Worm (Caenorhabditis elegans): ENCODE measurements around the gene try-4.
A peak's percentile ranks its signal among the peaks of the same experiment; 100 is the strongest.

try-4 gene

DNA sequence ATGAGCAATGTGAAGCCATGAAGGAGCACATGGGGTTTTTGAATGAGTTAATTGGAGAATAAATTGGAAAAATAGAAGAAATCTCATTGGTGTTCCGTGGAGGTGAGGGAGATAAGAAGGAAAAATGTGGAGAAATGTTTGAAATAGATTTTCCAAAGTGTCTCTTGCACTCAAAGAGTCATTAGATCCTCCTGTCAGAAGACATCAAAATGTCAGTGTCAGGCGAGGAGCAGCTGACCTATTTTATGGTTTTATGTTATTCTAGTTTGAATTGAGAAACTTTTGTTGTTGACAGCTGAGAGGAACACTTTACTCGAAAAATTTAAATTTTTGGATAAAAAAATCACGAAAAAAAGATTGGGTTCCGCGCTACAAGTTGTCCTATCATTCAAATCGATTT lies 10.4 kb downstream of the try-4 start, which contains the start of gene clec-264:
Gene clec-264 (minus strand): TSS at position 122 of the 400 bp plus-strand sequence.
- TF ChIP-seq unc-62 (GFP tag; optimal IDR thresholded peaks at IDR 0.05): peak; percentile 72
- TF ChIP-seq unc-39 (tag; optimal IDR thresholded peaks at IDR 0.05): no peak
- TF ChIP-seq tbx-8 (GFP tag; optimal IDR thresholded peaks at IDR 0.05): no peak
- peak; percentile 77 for TF ChIP-seq hlh-1 (tag; optimal IDR thresholded peaks at IDR 0.05)
- no peak for TF ChIP-seq elt-1 (tag; optimal IDR thresholded peaks at IDR 0.05; ENCODE audit: borderline replicate concordance, insufficient read depth)
- no peak for TF ChIP-seq nhr-28 (tag; optimal IDR thresholded peaks at IDR 0.05)
- TF ChIP-seq bed-3 (GFP tag; optimal IDR thresholded peaks at IDR 0.05): no peak
- no peak for TF ChIP-seq ceh-83 (GFP tag; optimal IDR thresholded peaks at IDR 0.05)

DNA sequence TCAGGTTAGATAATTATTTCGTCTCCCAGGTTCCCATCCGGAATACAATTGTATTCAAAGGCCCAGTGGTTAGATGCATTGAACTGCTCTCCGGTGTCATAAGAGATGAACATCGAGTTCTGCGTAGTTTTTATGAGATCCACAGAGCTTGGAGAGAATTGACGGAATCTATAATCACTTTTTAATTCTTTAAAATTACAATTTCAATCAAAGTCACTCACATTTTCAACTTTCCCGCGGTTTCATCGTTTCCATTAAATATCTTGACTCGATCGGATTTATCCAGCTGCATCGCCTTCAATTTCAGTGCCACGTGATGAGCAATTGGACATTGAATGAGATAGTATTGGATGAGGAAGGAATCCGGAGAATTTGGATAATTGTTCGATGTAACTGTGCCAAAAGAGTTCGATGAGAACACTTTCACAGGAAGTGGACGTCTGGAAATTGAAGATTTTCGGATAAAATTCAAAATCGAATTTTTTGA lies 13.2 kb downstream of the try-4 start:
- TF ChIP-seq hlh-1 (tag; optimal IDR thresholded peaks at IDR 0.05) (no peak), unc-62 (GFP tag; optimal IDR thresholded peaks at IDR 0.05) (no peak), pha-4 (tag; optimal IDR thresholded peaks at IDR 0.05) (no peak), nhr-28 (tag; optimal IDR thresholded peaks at IDR 0.05) (no peak), M03D4.4 (tag; optimal IDR thresholded peaks at IDR 0.05) (no peak), ztf-11 (tag; optimal IDR thresholded peaks at IDR 0.05) (no peak), ceh-39 (tag; optimal IDR thresholded peaks at IDR 0.05) (no peak), nhr-12 (tag; optimal IDR thresholded peaks at IDR 0.05) (no peak), blmp-1 (tag; optimal IDR thresholded peaks at IDR 0.05) (no peak), nhr-237 (tag; optimal IDR thresholded peaks at IDR 0.05) (no peak), unc-120 (tag; optimal IDR thresholded peaks at IDR 0.05; ENCODE audit: poor library complexity, severe bottlenecking) (no peak), ceh-43 (GFP tag; optimal IDR thresholded peaks at IDR 0.05) (no peak), nhr-2 (tag; optimal IDR thresholded peaks at IDR 0.05) (no peak), sptf-1 (tag; optimal IDR thresholded peaks at IDR 0.05) (no peak), mab-5 (tag; optimal IDR thresholded peaks at IDR 0.05) (no peak), ces-1 (GFP tag; optimal IDR thresholded peaks at IDR 0.05) (no peak), flh-1 (GFP tag; optimal IDR thresholded peaks at IDR 0.05) (no peak)

DNA sequence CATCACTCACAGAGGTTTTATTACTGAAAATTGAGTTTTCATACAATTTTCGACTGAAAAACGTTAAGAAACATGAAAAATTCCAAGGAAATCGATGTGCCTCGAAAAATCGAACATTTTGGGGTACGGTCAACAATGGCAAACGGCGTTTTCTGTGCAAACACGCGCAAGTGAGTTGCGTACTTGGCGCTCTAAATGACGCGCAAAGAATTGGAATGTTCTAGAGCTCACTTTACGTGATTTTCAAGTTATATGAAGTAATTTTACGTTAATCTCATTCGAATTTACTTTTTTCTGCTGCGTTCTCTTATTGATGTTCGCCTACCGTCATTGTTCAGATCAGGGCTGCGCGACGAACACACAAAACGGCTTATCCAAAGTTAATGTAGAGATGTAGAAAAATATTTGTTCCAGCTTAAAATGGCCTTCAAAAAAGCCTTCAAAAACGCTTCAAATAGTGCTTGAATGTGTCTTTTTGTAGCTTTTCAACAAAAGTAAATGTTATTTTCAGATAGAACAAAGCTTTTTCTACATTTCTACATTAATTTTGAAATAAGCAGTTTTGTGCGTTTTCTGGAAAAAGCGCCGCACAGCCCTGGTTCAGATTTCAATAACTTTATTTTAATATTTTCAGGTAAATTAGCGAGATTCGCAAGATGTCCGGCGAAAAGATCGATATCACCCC lies 15.3 kb downstream of the try-4 start, which contains the start of the genes F31D4.2 and fkb-6:
Gene F31D4.2 (minus strand): TSS at position 23 of the 685 bp plus-strand sequence.
Gene fkb-6 (plus strand): TSS at position 635 of the 685 bp plus-strand sequence.
- TF ChIP-seq blmp-1 (tag; optimal IDR thresholded peaks at IDR 0.05): no peak
- TF ChIP-seq ceh-39 (tag; optimal IDR thresholded peaks at IDR 0.05): peak; percentile 53
- TF ChIP-seq ceh-43 (GFP tag; optimal IDR thresholded peaks at IDR 0.05): no peak
- TF ChIP-seq nhr-2 (tag; optimal IDR thresholded peaks at IDR 0.05): no peak
- TF ChIP-seq nhr-12 (tag; optimal IDR thresholded peaks at IDR 0.05): no peak
- no peak for TF ChIP-seq sem-2 (GFP tag; optimal IDR thresholded peaks at IDR 0.05)
- peak; percentile 52 for TF ChIP-seq nhr-237 (tag; optimal IDR thresholded peaks at IDR 0.05)
- TF ChIP-seq hlh-1 (tag; optimal IDR thresholded peaks at IDR 0.05): no peak
- no peak for TF ChIP-seq elt-3 (tag; optimal IDR thresholded peaks at IDR 0.05)
- TF ChIP-seq M03D4.4 (tag; optimal IDR thresholded peaks at IDR 0.05): no peak
- TF ChIP-seq lin-32 (GFP tag; optimal IDR thresholded peaks at IDR 0.05): no peak
- TF ChIP-seq ztf-11 (tag; optimal IDR thresholded peaks at IDR 0.05): no peak
- no peak for TF ChIP-seq mab-5 (tag; optimal IDR thresholded peaks at IDR 0.05)
- peak; percentile 77 for TF ChIP-seq ces-1 (GFP tag; optimal IDR thresholded peaks at IDR 0.05)
- TF ChIP-seq ceh-83 (GFP tag; optimal IDR thresholded peaks at IDR 0.05): no peak
- TF ChIP-seq zip-8 (tag; optimal IDR thresholded peaks at IDR 0.05): no peak
- TF ChIP-seq lin-13 (tag; optimal IDR thresholded peaks at IDR 0.05): peak; percentile 71
- no peak for TF ChIP-seq ham-2 (GFP tag; optimal IDR thresholded peaks at IDR 0.05)
- no peak for TF ChIP-seq unc-120 (tag; optimal IDR thresholded peaks at IDR 0.05; ENCODE audit: poor library complexity, severe bottlenecking)
- peak; percentile 3 for TF ChIP-seq sptf-1 (tag; optimal IDR thresholded peaks at IDR 0.05)
- no peak for TF ChIP-seq unc-39 (tag; optimal IDR thresholded peaks at IDR 0.05)
- TF ChIP-seq pha-4 (tag; optimal IDR thresholded peaks at IDR 0.05): peak; percentile 88
- TF ChIP-seq elt-1 (tag; optimal IDR thresholded peaks at IDR 0.05; ENCODE audit: borderline replicate concordance, insufficient read depth): no peak
- no peak for TF ChIP-seq bed-3 (GFP tag; optimal IDR thresholded peaks at IDR 0.05)
- peak; percentile 11 for TF ChIP-seq unc-62 (GFP tag; optimal IDR thresholded peaks at IDR 0.05)
- TF ChIP-seq lsy-2 (tag; optimal IDR thresholded peaks at IDR 0.05): peak; percentile 96
- TF ChIP-seq snpc-4 (tag; optimal IDR thresholded peaks at IDR 0.05): no peak
- TF ChIP-seq nhr-76 (tag; optimal IDR thresholded peaks at IDR 0.05): no peak
- no peak for TF ChIP-seq tbx-8 (GFP tag; optimal IDR thresholded peaks at IDR 0.05)
- no peak for TF ChIP-seq nhr-28 (tag; optimal IDR thresholded peaks at IDR 0.05)
- TF ChIP-seq flh-1 (GFP tag; optimal IDR thresholded peaks at IDR 0.05): no peak
- TF ChIP-seq drap-1 (GFP tag; optimal IDR thresholded peaks at IDR 0.05): no peak
- TF ChIP-seq mls-2 (tag; optimal IDR thresholded peaks at IDR 0.05): peak; percentile 15
- TF ChIP-seq cnd-1 (tag; optimal IDR thresholded peaks at IDR 0.05): no peak
- peak; percentile 90 for TF ChIP-seq mep-1 (tag; optimal IDR thresholded peaks at IDR 0.05)
